Fruit fly (Drosophila melanogaster): Measurements from ENCODE around the gene ppk28.

dm6 chrX:16846575-16846974 lies 40.7 kb downstream of the ppk28 start:
- TF ChIP-seq usp (GFP tag; optimal IDR thresholded peaks at IDR 0.05), result no peak
- no peak for TF ChIP-seq Bgb (GFP tag; IDR thresholded peaks at IDR 0.05; ENCODE audit: partially characterized antibody)
- no peak for TF ChIP-seq CG10274 (GFP tag; optimal IDR thresholded peaks at IDR 0.05)

All from whole organism, embryonic.